Fruit fly (Drosophila melanogaster) whole organism, embryonic: ENCODE data around the gene IntS6.

Experiments
- ATbp ChIP-seq: fragments of 200-800 bp; sonication (Bioruptor generic); optimal IDR thresholded peaks from 2 replicates; lab custom pipeline; 2017; ENCODE audit warnings: missing biosample characterization, mild to moderate bottlenecking, missing genetic modification characterization, missing genetic modification reagents
- Aef1 ChIP-seq: fragments of 200-800 bp; sonication (Bioruptor generic); IDR thresholded peaks from 3 replicates; pipeline ENCODE4 v1.3.6; 2022; ENCODE audit warnings: missing biosample characterization, missing genetic modification characterization
- Bdp1 ChIP-seq: fragments of 200-800 bp; sonication (Bioruptor generic); optimal IDR thresholded peaks from 3 replicates; lab custom pipeline; 2016; ENCODE audit warnings: missing biosample characterization, missing genetic modification characterization
- CG10431 ChIP-seq: fragments of 200-800 bp; sonication (Bioruptor generic); optimal IDR thresholded peaks from 3 replicates; lab custom pipeline; 2018; ENCODE audit warnings: missing biosample characterization, mild to moderate bottlenecking, missing genetic modification characterization
- CG10462 ChIP-seq: fragments of 200-800 bp; sonication (Bioruptor generic); optimal IDR thresholded peaks from 2 replicates; lab custom pipeline; 2016; ENCODE audit warnings: missing biosample characterization, missing genetic modification characterization
- CG10654 ChIP-seq: fragments of 200-800 bp; sonication (Bioruptor generic); optimal IDR thresholded peaks from 2 replicates; lab custom pipeline; 2016; ENCODE audit warnings: missing biosample characterization, missing genetic modification characterization
- CG10959 ChIP-seq: fragments of 200-800 bp; sonication (Bioruptor generic); IDR thresholded peaks from 2 replicates; pipeline ENCODE4 v1.3.6; 2022; ENCODE audit warnings: missing biosample characterization, missing genetic modification characterization
- CG11398 ChIP-seq: fragments of 200-800 bp; sonication (Bioruptor generic); optimal IDR thresholded peaks from 2 replicates; lab custom pipeline; 2016; ENCODE audit warnings: missing biosample characterization, missing genetic modification characterization
- CG13123 ChIP-seq: fragments of 200-800 bp; sonication (Bioruptor generic); optimal IDR thresholded peaks from 2 replicates; lab custom pipeline; 2016; ENCODE audit warnings: missing biosample characterization, missing genetic modification characterization
- CG15601 ChIP-seq: fragments of 200-800 bp; sonication (Bioruptor generic); optimal IDR thresholded peaks from 3 replicates; lab custom pipeline; 2019; ENCODE audit warnings: missing biosample characterization, mild to moderate bottlenecking, missing genetic modification characterization, moderate library complexity
- CG17328 ChIP-seq: fragments of 200-800 bp; sonication (Bioruptor generic); IDR thresholded peaks from 2 replicates; pipeline ENCODE4 v1.3.6; 2022; ENCODE audit warnings: missing biosample characterization, missing genetic modification characterization
- CG17361 ChIP-seq: fragments of 200-800 bp; sonication (Bioruptor generic); IDR thresholded peaks from 3 replicates; pipeline ENCODE4 v1.3.6; 2022; ENCODE audit warnings: missing biosample characterization, missing genetic modification characterization
- CG18619 ChIP-seq: fragments of 200-800 bp; sonication (Bioruptor generic); optimal IDR thresholded peaks from 3 replicates; lab custom pipeline; 2017; ENCODE audit warnings: missing biosample characterization, mild to moderate bottlenecking, missing genetic modification characterization
- CG18764 ChIP-seq: fragments of 200-800 bp; sonication (Bioruptor generic); optimal IDR thresholded peaks from 3 replicates; lab custom pipeline; 2016; ENCODE audit warnings: missing biosample characterization, missing genetic modification characterization
- CG5180 ChIP-seq: fragments of 200-800 bp; sonication (Bioruptor generic); optimal IDR thresholded peaks from 3 replicates; lab custom pipeline; 2017; ENCODE audit warnings: missing biosample characterization, missing genetic modification characterization, mild to moderate bottlenecking, moderate library complexity, missing genetic modification reagents
- CG6272 ChIP-seq: fragments of 200-800 bp; sonication (Bioruptor generic); IDR thresholded peaks from 2 replicates; pipeline ENCODE4 v1.3.6; 2022; ENCODE audit warnings: missing biosample characterization, missing genetic modification characterization
- CG6791 ChIP-seq: fragments of 200-800 bp; sonication (Bioruptor generic); IDR thresholded peaks from 3 replicates; pipeline ENCODE4 v1.3.6; 2022; ENCODE audit warnings: missing biosample characterization, missing genetic modification characterization; ENCODE audit not compliant: partially characterized antibody
- CG6854 ChIP-seq: fragments of 200-800 bp; sonication (Bioruptor generic); optimal IDR thresholded peaks from 3 replicates; lab custom pipeline; 2017; ENCODE audit warnings: missing biosample characterization, mild to moderate bottlenecking, missing genetic modification characterization
- CG7372 ChIP-seq: fragments of 200-800 bp; sonication (Bioruptor generic); IDR thresholded peaks from 2 replicates; pipeline ENCODE4 v1.3.6; 2022; ENCODE audit warnings: missing biosample characterization, missing genetic modification characterization
- CG7963 ChIP-seq: fragments of 200-800 bp; sonication (Bioruptor generic); IDR thresholded peaks from 3 replicates; pipeline ENCODE4 v1.3.6; 2022; ENCODE audit warnings: missing biosample characterization, missing genetic modification characterization; ENCODE audit not compliant: partially characterized antibody
- CG9215 ChIP-seq: fragments of 200-800 bp; sonication (Bioruptor generic); IDR thresholded peaks from 2 replicates; pipeline ENCODE4 v1.3.6; 2022; ENCODE audit warnings: missing biosample characterization, missing genetic modification characterization
- CG9817 ChIP-seq: fragments of 200-800 bp; sonication (Bioruptor generic); optimal IDR thresholded peaks from 2 replicates; lab custom pipeline; 2018; ENCODE audit warnings: missing biosample characterization, mild to moderate bottlenecking, missing genetic modification characterization, moderate library complexity
- CTCF ChIP-seq: fragments of 200-800 bp; sonication (Bioruptor generic); optimal IDR thresholded peaks from 2 replicates; lab custom pipeline; 2017; ENCODE audit warnings: missing biosample characterization, mild to moderate bottlenecking, missing genetic modification characterization, moderate library complexity
- D19A ChIP-seq: fragments of 200-800 bp; optimal IDR thresholded peaks from 3 replicates; lab custom pipeline; 2019; ENCODE audit warnings: missing biosample characterization, mild to moderate bottlenecking, missing genetic modification characterization, moderate library complexity
- Dip2 ChIP-seq: fragments of 200-800 bp; sonication (Bioruptor generic); IDR thresholded peaks from 2 replicates; pipeline ENCODE4 v1.3.6; 2022; ENCODE audit warnings: missing biosample characterization, missing genetic modification characterization
- Dip3 ChIP-seq: fragments of 200-800 bp; sonication (Bioruptor generic); optimal IDR thresholded peaks from 3 replicates; lab custom pipeline; 2016; ENCODE audit warnings: missing biosample characterization, missing genetic modification characterization
- HmgD ChIP-seq: fragments of 200-800 bp; sonication (Bioruptor generic); optimal IDR thresholded peaks from 3 replicates; lab custom pipeline; 2016; ENCODE audit warnings: missing biosample characterization, missing genetic modification characterization
- Hr3 ChIP-seq: fragments of 200-800 bp; sonication (Bioruptor generic); optimal IDR thresholded peaks from 3 replicates; lab custom pipeline; 2016; ENCODE audit warnings: missing biosample characterization, missing genetic modification characterization
- NFAT ChIP-seq: fragments of 200-800 bp; sonication (Bioruptor generic); IDR thresholded peaks from 2 replicates; pipeline ENCODE4 v1.3.6; 2022; ENCODE audit warnings: missing biosample characterization, missing genetic modification characterization
- NK7.1 ChIP-seq: fragments of 200-800 bp; sonication (Bioruptor generic); optimal IDR thresholded peaks from 3 replicates; lab custom pipeline; 2016; ENCODE audit warnings: missing biosample characterization, missing genetic modification characterization
- Rx ChIP-seq: fragments of 200-800 bp; sonication (Bioruptor generic); IDR thresholded peaks from 2 replicates; pipeline ENCODE4 v1.3.6; 2022; ENCODE audit warnings: missing biosample characterization, missing genetic modification characterization
- Spps ChIP-seq: fragments of 200-800 bp; sonication (Bioruptor generic); optimal IDR thresholded peaks from 2 replicates; lab custom pipeline; 2018; ENCODE audit warnings: missing biosample characterization, mild to moderate bottlenecking, missing genetic modification characterization
- Taf1 ChIP-seq: fragments of 200-800 bp; sonication (Bioruptor generic); IDR thresholded peaks from 2 replicates; pipeline ENCODE4 v1.3.6; 2022; ENCODE audit warnings: missing biosample characterization, missing genetic modification characterization
- al ChIP-seq: fragments of 200-800 bp; sonication (Bioruptor generic); IDR thresholded peaks from 2 replicates; pipeline ENCODE4 v1.3.6; 2022; ENCODE audit warnings: missing biosample characterization, missing genetic modification characterization
- btn ChIP-seq: fragments of 200-800 bp; sonication (Bioruptor generic); optimal IDR thresholded peaks from 2 replicates; lab custom pipeline; 2016; ENCODE audit warnings: missing biosample characterization, missing genetic modification characterization
- cato ChIP-seq: fragments of 200-800 bp; sonication (Bioruptor generic); optimal IDR thresholded peaks from 2 replicates; lab custom pipeline; 2016; ENCODE audit warnings: missing biosample characterization, missing genetic modification characterization, borderline replicate concordance
- esg ChIP-seq: fragments of 200-800 bp; sonication (Bioruptor generic); conservative IDR thresholded peaks from 2 replicates; pipeline ENCODE4 v1.3.6; 2022; ENCODE audit warnings: missing biosample characterization, missing genetic modification characterization
- fu2 ChIP-seq: fragments of 200-800 bp; sonication (Bioruptor generic); optimal IDR thresholded peaks from 2 replicates; lab custom pipeline; 2016; ENCODE audit warnings: missing biosample characterization, missing genetic modification characterization
- ind ChIP-seq: fragments of 200-800 bp; sonication (Bioruptor generic); optimal IDR thresholded peaks from 3 replicates; lab custom pipeline; 2016; ENCODE audit warnings: missing biosample characterization, missing genetic modification characterization
- jigr1 ChIP-seq: fragments of 200-800 bp; sonication (Bioruptor generic); IDR thresholded peaks from 3 replicates; pipeline ENCODE4 v1.3.6; 2022; ENCODE audit warnings: missing biosample characterization, missing genetic modification characterization
- kay ChIP-seq: fragments of 200-800 bp; sonication (Bioruptor generic); optimal IDR thresholded peaks from 2 replicates; lab custom pipeline; 2016; ENCODE audit warnings: missing biosample characterization, missing genetic modification characterization
- mirr ChIP-seq: fragments of 200-800 bp; sonication (Bioruptor generic); optimal IDR thresholded peaks from 3 replicates; lab custom pipeline; 2018; ENCODE audit warnings: missing biosample characterization, mild to moderate bottlenecking, missing genetic modification characterization
- oc ChIP-seq: fragments of 200-800 bp; sonication (Bioruptor generic); optimal IDR thresholded peaks from 2 replicates; lab custom pipeline; 2018; ENCODE audit warnings: missing biosample characterization, mild to moderate bottlenecking, missing genetic modification characterization, moderate library complexity
- pnt ChIP-seq: fragments of 200-800 bp; sonication (Bioruptor generic); optimal IDR thresholded peaks from 3 replicates; lab custom pipeline; 2016; ENCODE audit warnings: missing biosample characterization, missing genetic modification characterization
- ro ChIP-seq: fragments of 200-800 bp; sonication (Bioruptor generic); IDR thresholded peaks from 2 replicates; pipeline ENCODE4 v1.3.6; 2022; ENCODE audit warnings: missing biosample characterization, missing genetic modification characterization
- row ChIP-seq: fragments of 200-800 bp; sonication (Bioruptor generic); IDR thresholded peaks from 3 replicates; pipeline ENCODE4 v1.3.6; 2022; ENCODE audit warnings: missing biosample characterization, missing genetic modification characterization
- slou ChIP-seq: fragments of 200-800 bp; sonication (Bioruptor generic); optimal IDR thresholded peaks from 3 replicates; lab custom pipeline; 2016; ENCODE audit warnings: missing biosample characterization, missing genetic modification characterization
- sug ChIP-seq: fragments of 200-800 bp; optimal IDR thresholded peaks from 2 replicates; lab custom pipeline; 2019; ENCODE audit warnings: missing biosample characterization, mild to moderate bottlenecking, missing genetic modification characterization, moderate library complexity
- tio ChIP-seq: fragments of 200-800 bp; sonication (Bioruptor generic); optimal IDR thresholded peaks from 2 replicates; lab custom pipeline; 2017; ENCODE audit warnings: missing biosample characterization, missing genetic modification characterization, inconsistent platforms
- tna ChIP-seq: fragments of 200-800 bp; sonication (Bioruptor generic); IDR thresholded peaks from 2 replicates; pipeline ENCODE4 v1.3.6; 2022; ENCODE audit warnings: missing biosample characterization, missing genetic modification characterization; ENCODE audit not compliant: partially characterized antibody
- vvl ChIP-seq: fragments of 200-800 bp; sonication (Bioruptor generic); IDR thresholded peaks from 2 replicates; pipeline ENCODE4 v1.3.6; 2022; ENCODE audit warnings: missing biosample characterization, missing genetic modification characterization
- yki ChIP-seq: fragments of >200 bp; optimal IDR thresholded peaks from 3 replicates; lab custom pipeline; 2018

IntS6 gene

dm6 chrX:5699824-5700498 lies 47.1 kb downstream of the IntS6 start (continued):
- peak; percentile 74 for TF ChIP-seq ATbp
- TF ChIP-seq CG9215 (GFP tag; lab: Robert Waterston, UW) = no peak
- TF ChIP-seq CG9817 (tag; lab: Kevin White, UChicago) = peak; percentile 33
- 0 out of 2 replicates have a peak, but pooled peaks have one; percentile 17 for TF ChIP-seq al
- TF ChIP-seq CG10462 = peak; percentile 33
- peak; percentile 22 for TF ChIP-seq oc
- TF ChIP-seq CG6272 = no peak
- TF ChIP-seq CG18764 (GFP tag; lab: Kevin White, UChicago) = peak; percentile 27
- TF ChIP-seq CG15601 (tag; lab: Kevin White, UChicago) = peak; percentile 48
- TF ChIP-seq tna (GFP tag; lab: Robert Waterston, UW) = no peak
- TF ChIP-seq Rx = 0 out of 2 replicates have a peak, but pooled peaks have one; percentile 37
- no peak for TF ChIP-seq Bdp1 (GFP tag; lab: Kevin White, UChicago)
- TF ChIP-seq Spps (tag; lab: Kevin White, UChicago) = peak; percentile 15
- TF ChIP-seq vvl (GFP tag; lab: Robert Waterston, UW) = peak; percentile 68
- TF ChIP-seq btn (GFP tag; lab: Kevin White, UChicago) = no peak
- TF ChIP-seq CG5180 (GFP tag; lab: Kevin White, UChicago) = peak; percentile 73
- TF ChIP-seq ro (GFP tag; lab: Robert Waterston, UW) = no peak
- no peak for TF ChIP-seq Taf1 (GFP tag; lab: Robert Waterston, UW)
- peak; percentile 41; the same call in 1 of the 3 replicates for TF ChIP-seq jigr1 (GFP tag; lab: Robert Waterston, UW)
- TF ChIP-seq cato (GFP tag; lab: Kevin White, UChicago) = peak; percentile 26
- TF ChIP-seq CG17328 (GFP tag; lab: Robert Waterston, UW) = peak; percentile 48; the same call in 1 of the 2 replicates
- TF ChIP-seq D19A (tag; lab: Kevin White, UChicago) = peak; percentile 82
- peak; percentile 11 for TF ChIP-seq tio (GFP tag; lab: Kevin White, UChicago)
- peak; percentile 82 for TF ChIP-seq CG17361 (GFP tag; lab: Robert Waterston, UW)
- TF ChIP-seq HmgD = no peak
- TF ChIP-seq Aef1 (GFP tag; lab: Robert Waterston, UW) = peak; percentile 40
- peak; percentile 60 for TF ChIP-seq Hr3 (GFP tag; lab: Kevin White, UChicago)
- TF ChIP-seq sug (tag; lab: Kevin White, UChicago) = peak; percentile 22
- TF ChIP-seq Dip3 (GFP tag; lab: Kevin White, UChicago) = peak; percentile 12
- peak; percentile 63 for TF ChIP-seq ind (GFP tag; lab: Kevin White, UChicago)
- peak; percentile 27 for TF ChIP-seq kay (GFP tag; lab: Kevin White, UChicago)
- no peak for TF ChIP-seq NK7.1 (GFP tag; lab: Kevin White, UChicago)
- no peak for TF ChIP-seq CG10959
- no peak for TF ChIP-seq NFAT
- TF ChIP-seq fu2 = no peak
- TF ChIP-seq CG6854 (GFP tag; lab: Kevin White, UChicago) = peak; percentile 55
- peak; percentile 83 for TF ChIP-seq row (GFP tag; lab: Robert Waterston, UW)
- no peak for TF ChIP-seq Dip2 (GFP tag; lab: Robert Waterston, UW)
- TF ChIP-seq pnt (GFP tag; lab: Kevin White, UChicago) = peak; percentile 27
- TF ChIP-seq esg (GFP tag; lab: Robert Waterston, UW) = no peak; the same call in 1 of the 2 replicates
- no peak for TF ChIP-seq CTCF
- TF ChIP-seq CG13123 (GFP tag; lab: Kevin White, UChicago) = no peak
- no peak for TF ChIP-seq CG6791 (GFP tag; lab: Robert Waterston, UW)
- TF ChIP-seq mirr = no peak
- TF ChIP-seq CG7372 (GFP tag; lab: Robert Waterston, UW) = no peak
- peak; percentile 15 for TF ChIP-seq slou (GFP tag; lab: Kevin White, UChicago)
- TF ChIP-seq CG10431 (GFP tag; lab: Kevin White, UChicago) = no peak
- no peak for TF ChIP-seq CG7963 (GFP tag; lab: Robert Waterston, UW)
- peak; percentile 25 for TF ChIP-seq CG10654 (GFP tag; lab: Kevin White, UChicago)
- TF ChIP-seq CG18619 (GFP tag; lab: Kevin White, UChicago) = peak; percentile 33
- no peak for TF ChIP-seq CG11398 (GFP tag; lab: Kevin White, UChicago)
- no peak for TF ChIP-seq yki
